Worm (Caenorhabditis elegans): ENCODE results near the gene C43F9.4.

Gene C43F9.4

ce11 chrIV:10574471-10574870 lies 14.5 kb downstream of the C43F9.4 start:
- no peak for TF ChIP-seq ets-7 (tag; optimal IDR thresholded peaks at IDR 0.05)
- TF ChIP-seq aly-1 (tag; optimal IDR thresholded peaks at IDR 0.05) = no peak
- no peak for TF ChIP-seq ceh-36 (tag; optimal IDR thresholded peaks at IDR 0.05)
- TF ChIP-seq F13C5.2 (tag; optimal IDR thresholded peaks at IDR 0.05) = no peak

ce11 chrIV:10573471-10573870 lies 15.5 kb downstream of the C43F9.4 start:
- no peak for TF ChIP-seq scrt-1 (GFP tag; IDR thresholded peaks at IDR 0.05)
- no peak for TF ChIP-seq ama-1 (optimal IDR thresholded peaks at IDR 0.05)
- TF ChIP-seq tra-4 (tag; optimal IDR thresholded peaks at IDR 0.05) = no peak
- no peak for TF ChIP-seq aly-1 (tag; optimal IDR thresholded peaks at IDR 0.05)
- no peak for TF ChIP-seq ets-7 (tag; optimal IDR thresholded peaks at IDR 0.05)
- no peak for TF ChIP-seq pes-1 (GFP tag; IDR thresholded peaks at IDR 0.05)
- TF ChIP-seq F13C5.2 (tag; optimal IDR thresholded peaks at IDR 0.05) = no peak
- TF ChIP-seq sea-1 (GFP tag; conservative IDR thresholded peaks at IDR 0.05) = no peak
- no peak for TF ChIP-seq B0310.2 (tag; optimal IDR thresholded peaks at IDR 0.05)
- no peak for TF ChIP-seq hmg-4 (GFP tag; optimal IDR thresholded peaks at IDR 0.05)
- no peak for TF ChIP-seq tbx-11 (GFP tag; IDR thresholded peaks at IDR 0.05)
- TF ChIP-seq flt-1 (GFP tag; IDR thresholded peaks at IDR 0.05) = no peak
- no peak for TF ChIP-seq hnd-1 (tag; optimal IDR thresholded peaks at IDR 0.05)
- no peak for TF ChIP-seq tbx-37 (GFP tag; conservative IDR thresholded peaks at IDR 0.05)
- TF ChIP-seq hmbx-1 (tag; optimal IDR thresholded peaks at IDR 0.05) = no peak
- no peak for TF ChIP-seq ceh-36 (tag; optimal IDR thresholded peaks at IDR 0.05)
- no peak for TF ChIP-seq ceh-13 (GFP tag; optimal IDR thresholded peaks at IDR 0.05)

- TF ChIP-seq tbx-11 (GFP tag; IDR thresholded peaks at IDR 0.05) (no peak), flt-1 (GFP tag; IDR thresholded peaks at IDR 0.05) (no peak), tra-4 (tag; optimal IDR thresholded peaks at IDR 0.05) (no peak), aly-1 (tag; optimal IDR thresholded peaks at IDR 0.05) (no peak)
Measured at ce11 chrIV:10571020-10571419, 18.0 kb downstream of the C43F9.4 start.

ce11 chrIV:10570065-10570464 lies 18.9 kb downstream of the C43F9.4 start:
- no peak for TF ChIP-seq B0310.2 (tag; optimal IDR thresholded peaks at IDR 0.05)
- TF ChIP-seq ama-1 (optimal IDR thresholded peaks at IDR 0.05) = no peak
- no peak for TF ChIP-seq flt-1 (GFP tag; IDR thresholded peaks at IDR 0.05)
- TF ChIP-seq tra-4 (tag; optimal IDR thresholded peaks at IDR 0.05) = no peak
- TF ChIP-seq F13C5.2 (tag; optimal IDR thresholded peaks at IDR 0.05) = no peak
- TF ChIP-seq tbx-37 (GFP tag; conservative IDR thresholded peaks at IDR 0.05) = no peak
- no peak for TF ChIP-seq sea-1 (GFP tag; conservative IDR thresholded peaks at IDR 0.05)
- TF ChIP-seq hmg-4 (GFP tag; optimal IDR thresholded peaks at IDR 0.05) = no peak
- TF ChIP-seq scrt-1 (GFP tag; IDR thresholded peaks at IDR 0.05) = no peak
- TF ChIP-seq ceh-13 (GFP tag; optimal IDR thresholded peaks at IDR 0.05) = no peak
- TF ChIP-seq ets-7 (tag; optimal IDR thresholded peaks at IDR 0.05) = no peak
- TF ChIP-seq pes-1 (GFP tag; IDR thresholded peaks at IDR 0.05) = no peak
- no peak for TF ChIP-seq hnd-1 (tag; optimal IDR thresholded peaks at IDR 0.05)
- no peak for TF ChIP-seq hmbx-1 (tag; optimal IDR thresholded peaks at IDR 0.05)

- TF ChIP-seq flt-1 (GFP tag; IDR thresholded peaks at IDR 0.05) (no peak), ama-1 (optimal IDR thresholded peaks at IDR 0.05) (no peak), sea-1 (GFP tag; conservative IDR thresholded peaks at IDR 0.05) (no peak), tbx-37 (GFP tag; conservative IDR thresholded peaks at IDR 0.05) (no peak), pes-1 (GFP tag; IDR thresholded peaks at IDR 0.05) (no peak), tra-4 (tag; optimal IDR thresholded peaks at IDR 0.05) (no peak), hnd-1 (tag; optimal IDR thresholded peaks at IDR 0.05) (no peak), scrt-1 (GFP tag; IDR thresholded peaks at IDR 0.05) (no peak), ceh-36 (tag; optimal IDR thresholded peaks at IDR 0.05) (no peak), hmg-4 (GFP tag; optimal IDR thresholded peaks at IDR 0.05) (no peak), F13C5.2 (tag; optimal IDR thresholded peaks at IDR 0.05) (no peak), ets-7 (tag; optimal IDR thresholded peaks at IDR 0.05) (no peak), B0310.2 (tag; optimal IDR thresholded peaks at IDR 0.05) (no peak), aly-1 (tag; optimal IDR thresholded peaks at IDR 0.05) (no peak), hmbx-1 (tag; optimal IDR thresholded peaks at IDR 0.05) (no peak)
Measured at ce11 chrIV:10567822-10568221, 21.1 kb downstream of the C43F9.4 start.

ce11 chrIV:10565282-10565681 lies 23.7 kb downstream of the C43F9.4 start:
- TF ChIP-seq scrt-1 (GFP tag; IDR thresholded peaks at IDR 0.05) (no peak), aly-1 (tag; optimal IDR thresholded peaks at IDR 0.05) (no peak), ets-7 (tag; optimal IDR thresholded peaks at IDR 0.05) (no peak), hmbx-1 (tag; optimal IDR thresholded peaks at IDR 0.05) (no peak), sea-1 (GFP tag; conservative IDR thresholded peaks at IDR 0.05) (no peak), hnd-1 (tag; optimal IDR thresholded peaks at IDR 0.05) (no peak), pes-1 (GFP tag; IDR thresholded peaks at IDR 0.05) (no peak), hmg-4 (GFP tag; optimal IDR thresholded peaks at IDR 0.05) (no peak), F13C5.2 (tag; optimal IDR thresholded peaks at IDR 0.05) (no peak), ceh-13 (GFP tag; optimal IDR thresholded peaks at IDR 0.05) (no peak)

- TF ChIP-seq scrt-1 (GFP tag; IDR thresholded peaks at IDR 0.05) (no peak), ama-1 (optimal IDR thresholded peaks at IDR 0.05) (no peak), aly-1 (tag; optimal IDR thresholded peaks at IDR 0.05) (no peak), hmbx-1 (tag; optimal IDR thresholded peaks at IDR 0.05) (no peak), tbx-37 (GFP tag; conservative IDR thresholded peaks at IDR 0.05) (no peak)
Measured at ce11 chrIV:10564613-10565012, 24.4 kb downstream of the C43F9.4 start.

ce11 chrIV:10561605-10562004 lies 27.4 kb downstream of the C43F9.4 start, which contains the start of gene him-8:
Gene him-8, plus strand, starts transcription at chrIV:10561905.
- TF ChIP-seq pes-1 (GFP tag; IDR thresholded peaks at IDR 0.05) (no peak), scrt-1 (GFP tag; IDR thresholded peaks at IDR 0.05) (no peak), ceh-36 (tag; optimal IDR thresholded peaks at IDR 0.05) (no peak), aly-1 (tag; optimal IDR thresholded peaks at IDR 0.05) (no peak), hnd-1 (tag; optimal IDR thresholded peaks at IDR 0.05) (no peak), ama-1 (optimal IDR thresholded peaks at IDR 0.05) (no peak), B0310.2 (tag; optimal IDR thresholded peaks at IDR 0.05) (no peak), sea-1 (GFP tag; conservative IDR thresholded peaks at IDR 0.05) (no peak)

All from whole organism, early embryonic.